Fruit fly (Drosophila melanogaster) whole organism, embryonic: ENCODE results near the gene RpS30.

Experiments
- Adf1 ChIP-seq: fragments of 200-800 bp; sonication (Bioruptor generic); IDR thresholded peaks from 2 replicates; pipeline ENCODE4 v1.3.6; 2022; ENCODE audit warnings: missing biosample characterization, missing genetic modification characterization
- B-H2 ChIP-seq: fragments of 200-800 bp; sonication (Bioruptor generic); optimal IDR thresholded peaks from 2 replicates; lab custom pipeline; 2018; ENCODE audit warnings: missing biosample characterization, mild to moderate bottlenecking, missing genetic modification characterization
- BEAF-32 ChIP-seq: fragments of 200-800 bp; sonication (Bioruptor generic); optimal IDR thresholded peaks from 3 replicates; lab custom pipeline; 2017; ENCODE audit warnings: missing biosample characterization, missing genetic modification characterization, mild to moderate bottlenecking, moderate library complexity, missing genetic modification reagents
- Bgb ChIP-seq: fragments of 200-800 bp; sonication (Bioruptor generic); IDR thresholded peaks from 2 replicates; pipeline ENCODE4 v1.3.6; 2022; ENCODE audit warnings: missing biosample characterization, missing genetic modification characterization; ENCODE audit not compliant: partially characterized antibody
- CG10543 ChIP-seq: fragments of 200-800 bp; sonication (Bioruptor generic); optimal IDR thresholded peaks from 3 replicates; lab custom pipeline; 2017; ENCODE audit warnings: missing biosample characterization, mild to moderate bottlenecking, missing genetic modification characterization, moderate library complexity
- CG11696 ChIP-seq: fragments of 200-800 bp; sonication (Bioruptor generic); IDR thresholded peaks from 2 replicates; pipeline ENCODE4 v1.3.6; 2022; ENCODE audit warnings: missing biosample characterization, missing genetic modification characterization
- CG12071 ChIP-seq: fragments of 200-800 bp; sonication (Bioruptor generic); optimal IDR thresholded peaks from 3 replicates; lab custom pipeline; 2018; ENCODE audit warnings: missing biosample characterization, mild to moderate bottlenecking, missing genetic modification characterization
- CG13296 ChIP-seq: fragments of 200-800 bp; sonication (Bioruptor generic); optimal IDR thresholded peaks from 3 replicates; lab custom pipeline; 2018; ENCODE audit warnings: missing biosample characterization, mild to moderate bottlenecking, missing genetic modification characterization
- CG1647 ChIP-seq: fragments of 200-800 bp; sonication (Bioruptor generic); optimal IDR thresholded peaks from 3 replicates; lab custom pipeline; 2016; ENCODE audit warnings: missing biosample characterization, missing genetic modification characterization
- CG16863 ChIP-seq: fragments of 200-800 bp; sonication (Bioruptor generic); optimal IDR thresholded peaks from 3 replicates; lab custom pipeline; 2016; ENCODE audit warnings: missing biosample characterization, missing genetic modification characterization
- CG17385 ChIP-seq: fragments of 200-800 bp; sonication (Bioruptor generic); optimal IDR thresholded peaks from 3 replicates; lab custom pipeline; 2018; ENCODE audit warnings: missing biosample characterization, mild to moderate bottlenecking, missing genetic modification characterization
- CG2678 ChIP-seq: fragments of 200-800 bp; sonication (Bioruptor generic); optimal IDR thresholded peaks from 3 replicates; lab custom pipeline; 2019; ENCODE audit warnings: missing biosample characterization, mild to moderate bottlenecking, missing genetic modification characterization, moderate library complexity
- CG30403 ChIP-seq: fragments of 200-800 bp; sonication (Bioruptor generic); optimal IDR thresholded peaks from 3 replicates; lab custom pipeline; 2016; ENCODE audit warnings: missing biosample characterization, missing genetic modification characterization
- CG3281 ChIP-seq: fragments of 200-800 bp; sonication (Bioruptor generic); optimal IDR thresholded peaks from 3 replicates; lab custom pipeline; 2017; ENCODE audit warnings: missing biosample characterization, mild to moderate bottlenecking, missing genetic modification characterization
- CG34422 ChIP-seq: fragments of 200-800 bp; sonication (Bioruptor generic); IDR thresholded peaks from 3 replicates; pipeline ENCODE4 v1.3.6; 2022; ENCODE audit warnings: missing biosample characterization, missing genetic modification characterization
- CG3838 ChIP-seq: fragments of 200-800 bp; sonication (Bioruptor generic); optimal IDR thresholded peaks from 3 replicates; lab custom pipeline; 2016; ENCODE audit warnings: missing biosample characterization, missing genetic modification characterization
- CG6254 ChIP-seq: fragments of 200-800 bp; sonication (Bioruptor generic); optimal IDR thresholded peaks from 3 replicates; lab custom pipeline; 2017; ENCODE audit warnings: mild to moderate bottlenecking, missing biosample characterization, missing genetic modification reagents, missing genetic modification characterization
- CG8388 ChIP-seq: fragments of 200-800 bp; sonication (Bioruptor generic); optimal IDR thresholded peaks from 2 replicates; lab custom pipeline; 2019; ENCODE audit warnings: missing biosample characterization, mild to moderate bottlenecking, missing genetic modification characterization, moderate library complexity
- CoRest ChIP-seq: fragments of 200-800 bp; sonication (Bioruptor generic); optimal IDR thresholded peaks from 3 replicates; lab custom pipeline; 2018; ENCODE audit warnings: missing biosample characterization, mild to moderate bottlenecking, missing genetic modification characterization, moderate library complexity
- D19A ChIP-seq: fragments of 200-800 bp; optimal IDR thresholded peaks from 3 replicates; lab custom pipeline; 2019; ENCODE audit warnings: missing biosample characterization, mild to moderate bottlenecking, missing genetic modification characterization, moderate library complexity
- Drgx ChIP-seq: fragments of 200-800 bp; sonication (Bioruptor generic); IDR thresholded peaks from 2 replicates; pipeline ENCODE4 v1.3.6; 2022; ENCODE audit warnings: missing biosample characterization, missing genetic modification characterization
- E2f2 ChIP-seq: fragments of 200-800 bp; sonication (Bioruptor generic); IDR thresholded peaks from 2 replicates; pipeline ENCODE4 v1.3.6; 2022; ENCODE audit warnings: missing biosample characterization, missing genetic modification characterization
- Ets97D ChIP-seq: fragments of 200-800 bp; sonication (Bioruptor generic); optimal IDR thresholded peaks from 3 replicates; lab custom pipeline; 2016; ENCODE audit warnings: missing biosample characterization, missing genetic modification characterization
- HLH54F ChIP-seq: fragments of 200-800 bp; sonication (Bioruptor generic); optimal IDR thresholded peaks from 3 replicates; lab custom pipeline; 2016; ENCODE audit warnings: missing biosample characterization, missing genetic modification characterization
- Mad ChIP-seq: fragments of 200-800 bp; sonication (Bioruptor generic); optimal IDR thresholded peaks from 2 replicates; lab custom pipeline; 2016; ENCODE audit warnings: missing biosample characterization, missing genetic modification characterization
- Myb ChIP-seq: fragments of 200-800 bp; sonication (Bioruptor generic); optimal IDR thresholded peaks from 2 replicates; lab custom pipeline; 2016; ENCODE audit warnings: missing biosample characterization, missing genetic modification characterization
- Neu2 ChIP-seq: fragments of 200-800 bp; sonication (Bioruptor generic); optimal IDR thresholded peaks from 3 replicates; lab custom pipeline; 2016; ENCODE audit warnings: missing biosample characterization, missing genetic modification characterization, borderline replicate concordance
- Side ChIP-seq: fragments of 200-800 bp; sonication (Bioruptor generic); optimal IDR thresholded peaks from 2 replicates; lab custom pipeline; 2016; ENCODE audit warnings: missing biosample characterization, missing genetic modification characterization
- Sin3A ChIP-seq: fragments of >200 bp; optimal IDR thresholded peaks from 2 replicates; lab custom pipeline; 2018
- Sox100B ChIP-seq: fragments of 200-800 bp; sonication (Bioruptor generic); optimal IDR thresholded peaks from 3 replicates; lab custom pipeline; 2018; ENCODE audit warnings: missing biosample characterization, mild to moderate bottlenecking, missing genetic modification characterization
- Xbp1 ChIP-seq: fragments of 200-800 bp; sonication (Bioruptor generic); optimal IDR thresholded peaks from 3 replicates; lab custom pipeline; 2016; ENCODE audit warnings: missing biosample characterization, mild to moderate bottlenecking, missing genetic modification characterization
- YL-1 ChIP-seq: fragments of 200-800 bp; sonication (Bioruptor generic); optimal IDR thresholded peaks from 3 replicates; lab custom pipeline; 2017; ENCODE audit warnings: missing biosample characterization, mild to moderate bottlenecking, missing genetic modification characterization
- crol ChIP-seq: fragments of 200-800 bp; sonication (Bioruptor generic); IDR thresholded peaks from 2 replicates; pipeline ENCODE4 v1.3.6; 2022; ENCODE audit warnings: missing biosample characterization, missing genetic modification characterization
- dm ChIP-seq: fragments of 200-800 bp; sonication (Bioruptor generic); optimal IDR thresholded peaks from 3 replicates; lab custom pipeline; 2016; ENCODE audit warnings: missing biosample characterization, missing genetic modification characterization
- dpn ChIP-seq, 2 experiments: fragments of 200-800 bp; sonication (Bioruptor generic); optimal IDR thresholded peaks; 3 replicates each; lab custom pipeline; 2016; ENCODE audit warnings: missing biosample characterization in 2 of 2, missing genetic modification characterization in 2 of 2
- eyg ChIP-seq: fragments of 200-800 bp; sonication (Bioruptor generic); optimal IDR thresholded peaks from 3 replicates; lab custom pipeline; 2016; ENCODE audit warnings: missing biosample characterization, missing genetic modification characterization
- fru ChIP-seq: fragments of >200 bp; optimal IDR thresholded peaks from 2 replicates; lab custom pipeline; 2017
- ken ChIP-seq: fragments of 200-800 bp; sonication (Bioruptor generic); IDR thresholded peaks from 3 replicates; pipeline ENCODE4 v1.3.6; 2022; ENCODE audit warnings: missing biosample characterization, missing genetic modification characterization
- knrl ChIP-seq: fragments of 200-800 bp; sonication (Bioruptor generic); IDR thresholded peaks from 3 replicates; pipeline ENCODE4 v1.3.6; 2022; ENCODE audit warnings: missing biosample characterization, missing genetic modification characterization; ENCODE audit not compliant: partially characterized antibody
- pzg ChIP-seq: fragments of 200-800 bp; sonication (Bioruptor generic); optimal IDR thresholded peaks from 3 replicates; lab custom pipeline; 2018; ENCODE audit warnings: missing biosample characterization, mild to moderate bottlenecking, missing genetic modification characterization, moderate library complexity
- row ChIP-seq: fragments of 200-800 bp; sonication (Bioruptor generic); IDR thresholded peaks from 3 replicates; pipeline ENCODE4 v1.3.6; 2022; ENCODE audit warnings: missing biosample characterization, missing genetic modification characterization
- scrt ChIP-seq: fragments of 200-800 bp; sonication (Bioruptor generic); optimal IDR thresholded peaks from 2 replicates; lab custom pipeline; 2018; ENCODE audit warnings: missing biosample characterization, mild to moderate bottlenecking, missing genetic modification characterization, moderate library complexity
- sd ChIP-seq: fragments of 200-800 bp; sonication (Bioruptor generic); optimal IDR thresholded peaks from 3 replicates; lab custom pipeline; 2018; ENCODE audit warnings: missing biosample characterization, mild to moderate bottlenecking, missing genetic modification characterization, moderate library complexity
- slp2 ChIP-seq: fragments of 200-800 bp; sonication (Bioruptor generic); optimal IDR thresholded peaks from 2 replicates; lab custom pipeline; 2016; ENCODE audit warnings: missing biosample characterization, missing genetic modification characterization
- sqz ChIP-seq: fragments of 200-800 bp; sonication (Bioruptor generic); optimal IDR thresholded peaks from 3 replicates; lab custom pipeline; 2018; ENCODE audit warnings: missing biosample characterization, mild to moderate bottlenecking, missing genetic modification characterization
- stc ChIP-seq: fragments of 200-800 bp; sonication (Bioruptor generic); IDR thresholded peaks from 2 replicates; pipeline ENCODE4 v1.3.6; 2022; ENCODE audit warnings: missing biosample characterization, missing genetic modification characterization
- tll ChIP-seq, 2 experiments: fragments of 200-800 bp in 1 of 2; fragments of >200 bp in 1 of 2; sonication (Bioruptor generic) in 1 of 2; optimal IDR thresholded peaks; 2 replicates each; lab custom pipeline; 2017 to 2019; ENCODE audit warnings: missing biosample characterization in 2 of 2, missing genetic modification characterization in 2 of 2, mild to moderate bottlenecking in 1 of 2, moderate library complexity in 1 of 2
- zfh1 ChIP-seq: fragments of 200-800 bp; sonication (Bioruptor generic); IDR thresholded peaks from 3 replicates; pipeline ENCODE4 v1.3.6; 2022; ENCODE audit warnings: missing biosample characterization, missing genetic modification characterization

Gene RpS30

DNA sequence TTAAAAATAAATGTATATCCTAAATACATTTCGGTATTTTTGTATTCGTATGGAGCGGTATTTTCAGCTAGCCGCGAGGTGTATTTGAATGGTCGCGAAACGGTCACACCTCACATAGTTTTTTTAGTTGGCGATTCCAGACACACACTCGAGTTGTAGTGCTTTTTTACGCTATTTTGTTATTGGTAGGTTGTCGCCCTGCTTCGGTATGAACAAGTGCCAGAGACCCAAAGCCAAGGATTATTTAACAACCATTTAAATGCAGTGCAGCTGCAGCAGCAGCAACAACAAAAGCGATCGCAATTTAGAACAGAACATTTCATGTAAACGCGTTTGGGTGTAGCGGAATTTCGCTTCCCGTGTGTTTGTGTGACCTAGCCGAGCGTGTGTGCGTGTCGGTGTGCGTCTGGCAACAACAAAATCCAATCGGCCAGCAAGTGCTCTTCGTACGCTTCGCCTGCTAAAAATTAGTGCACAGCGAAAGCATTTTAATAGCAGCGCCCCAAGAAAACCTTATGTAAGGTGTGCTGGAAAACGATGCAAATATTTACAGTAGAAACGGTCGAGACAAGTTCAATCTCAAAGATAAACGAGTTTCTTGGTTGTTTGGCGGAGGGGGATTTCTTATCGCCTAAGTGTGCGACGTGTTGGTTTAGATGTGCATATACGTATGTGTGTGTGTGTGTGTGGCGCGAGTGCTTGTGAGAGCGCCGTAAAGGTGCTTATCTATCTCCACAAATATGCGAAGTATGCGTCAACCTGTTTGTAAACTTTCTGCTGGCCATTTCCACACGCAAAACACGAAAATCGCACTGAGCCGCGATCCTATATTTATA, 17.4 kb upstream of the RpS30 start, which contains the start of gene Synd (continued):
- TF ChIP-seq sd (tag; lab: Kevin White, UChicago) (peak; percentile 98), eyg (no peak), CoRest (tag; lab: Kevin White, UChicago) (no peak), Neu2 (GFP tag; lab: Kevin White, UChicago) (no peak), HLH54F (GFP tag; lab: Kevin White, UChicago) (peak; percentile 35), Ets97D (GFP tag; lab: Kevin White, UChicago) (peak; percentile 2), CG17385 (peak; percentile 20), knrl (GFP tag; lab: Robert Waterston, UW) (peak; percentile 31; the same call in 1 of the 3 replicates), fru (lab: Kevin White, UChicago) (no peak), crol (0 out of 2 replicates have a peak, but pooled peaks have one; percentile 26), Drgx (0 out of 2 replicates have a peak, but pooled peaks have one; percentile 16), E2f2 (GFP tag; lab: Robert Waterston, UW) (0 out of 2 replicates have a peak, but pooled peaks have one; percentile 9), row (GFP tag; lab: Robert Waterston, UW) (peak; percentile 46; the same call in 2 of the 3 replicates), scrt (peak; percentile 9), B-H2 (GFP tag; lab: Kevin White, UChicago) (peak; percentile 2), CG11696 (no peak), CG3281 (GFP tag; lab: Kevin White, UChicago) (peak; percentile 34), Adf1 (peak; percentile 8; the same call in 1 of the 2 replicates), tll (GFP tag; optimal IDR thresholded peaks at IDR 0.05; lab: Kevin White, UChicago) (no peak), CG8388 (GFP tag; lab: Kevin White, UChicago) (peak; percentile 4), ken (no peak), dm (no peak), sqz (GFP tag; lab: Kevin White, UChicago) (peak; percentile 90), CG1647 (GFP tag; lab: Kevin White, UChicago) (no peak), CG12071 (GFP tag; lab: Kevin White, UChicago) (peak; percentile 18), pzg (GFP tag; lab: Kevin White, UChicago) (peak; percentile 78), dpn (GFP tag; optimal IDR thresholded peaks at IDR 0.05; lab: Kevin White, UChicago) (peak in 1 of 2 experiments; percentile 49), Xbp1 (GFP tag; lab: Kevin White, UChicago) (no peak), Sin3A (lab: Kevin White, UChicago) (peak; percentile 23), Side (GFP tag; lab: Kevin White, UChicago) (no peak), CG30403 (no peak), CG2678 (tag; lab: Kevin White, UChicago) (peak; percentile 52), stc (GFP tag; lab: Robert Waterston, UW) (peak; percentile 14; the same call in 1 of the 2 replicates), CG13296 (GFP tag; lab: Kevin White, UChicago) (peak; percentile 62), zfh1 (GFP tag; lab: Robert Waterston, UW) (no peak), Myb (GFP tag; lab: Kevin White, UChicago) (peak; percentile 23), CG16863 (GFP tag; lab: Kevin White, UChicago) (no peak), YL-1 (GFP tag; lab: Kevin White, UChicago) (peak; percentile 44), BEAF-32 (GFP tag; lab: Kevin White, UChicago) (peak; percentile 38), CG10543 (GFP tag; lab: Kevin White, UChicago) (peak; percentile 68), Bgb (peak; percentile 26; the same call in 1 of the 2 replicates), CG34422 (GFP tag; lab: Robert Waterston, UW) (peak; percentile 58; the same call in 1 of the 3 replicates), Mad (GFP tag; lab: Kevin White, UChicago) (no peak), CG3838 (no peak), Sox100B (GFP tag; lab: Kevin White, UChicago) (no peak), D19A (tag; lab: Kevin White, UChicago) (peak; percentile 22), CG6254 (GFP tag; lab: Kevin White, UChicago) (no peak), slp2 (GFP tag; lab: Kevin White, UChicago) (no peak)
